In genomic region chr2L:6785583-6785982, dm6 we compare ENCODE assay signal across 2 fruit fly cellular contexts.
TF ChIP-seq lines count a peak whose summit lies in the region.

No protein-coding gene starts in this region.

- TF ChIP-seq CTCF in whole organism, embryonic (GFP tag; optimal IDR thresholded peaks at IDR 0.05; lab: Kevin White, UChicago) = no peak

TF ChIP-seq in whole organism, adult, 20 proteins besides CTCF, POLR2A, EP300 and RAD21:
- TF ChIP-seq Crg-1 (GFP tag; optimal IDR thresholded peaks at IDR 0.05; lab: Kevin White, UChicago) = no peak
- TF ChIP-seq CG14711 (tag; optimal IDR thresholded peaks at IDR 0.05; lab: Kevin White, UChicago) = no peak
- TF ChIP-seq Mnt (GFP tag; optimal IDR thresholded peaks at IDR 0.05; lab: Kevin White, UChicago) = no peak
- TF ChIP-seq CG5204 (GFP tag; optimal IDR thresholded peaks at IDR 0.05; lab: Kevin White, UChicago) = no peak
- peak in 1 of 2 experiments; percentile 23 for TF ChIP-seq cnc (optimal IDR thresholded peaks at IDR 0.05; lab: Kevin White, UChicago)
- TF ChIP-seq CG7101 (tag; optimal IDR thresholded peaks at IDR 0.05; lab: Kevin White, UChicago) = peak; percentile 20
- no peak for TF ChIP-seq CG1620 (GFP tag; optimal IDR thresholded peaks at IDR 0.05; lab: Kevin White, UChicago)
- TF ChIP-seq kay (GFP tag; lab: Kevin White, UChicago; ENCODE audit: borderline replicate concordance) = peak; percentile 97
- TF ChIP-seq CG12768 (GFP tag; optimal IDR thresholded peaks at IDR 0.05; lab: Kevin White, UChicago) = peak; percentile 0
- no peak for TF ChIP-seq Clk (GFP tag; optimal IDR thresholded peaks at IDR 0.05; lab: Kevin White, UChicago)
- TF ChIP-seq cic (GFP tag; optimal IDR thresholded peaks at IDR 0.05; lab: Kevin White, UChicago) = peak; percentile 53
- TF ChIP-seq CG33017 (tag; optimal IDR thresholded peaks at IDR 0.05; lab: Kevin White, UChicago) = no peak

TF ChIP-seq in whole organism, embryonic, 481 proteins besides CTCF, POLR2A, EP300 and RAD21:
- TF ChIP-seq eve (GFP tag; optimal IDR thresholded peaks at IDR 0.05; lab: Kevin White, UChicago) (peak in 1 of 2 experiments; percentile 18), Med (GFP tag; lab: Kevin White, UChicago) (peak; percentile 27), Pdp1 (GFP tag; optimal IDR thresholded peaks at IDR 0.05; lab: Kevin White, UChicago) (peak in 1 of 2 experiments; percentile 29), Hey (tag; optimal IDR thresholded peaks at IDR 0.05; lab: Kevin White, UChicago) (peak; percentile 32), CG13894 (tag; optimal IDR thresholded peaks at IDR 0.05; lab: Kevin White, UChicago) (peak; percentile 4), Ptx1 (GFP tag; IDR thresholded peaks at IDR 0.05; lab: Robert Waterston, UW) (no peak), yki (optimal IDR thresholded peaks at IDR 0.05; lab: Kevin White, UChicago) (no peak), crol (GFP tag; IDR thresholded peaks at IDR 0.05; lab: Robert Waterston, UW) (0 out of 2 replicates have a peak, but pooled peaks have one; percentile 13)

Comparison
In these comparisons a context has a peak if more than half of its experiments do, and no peak if none do; other contexts are left out.
1. Of the 1 proteins assayed by ChIP-seq in both whole organism, embryonic and whole organism, adult: peak only in whole organism, embryonic: none; only in whole organism, adult: kay; in both: none; in neither: 0.